Worm (Caenorhabditis elegans) whole organism, late embryonic: Measurements from ENCODE around the gene C50F4.1.
A peak's percentile ranks its signal among the peaks of the same experiment; 100 is the strongest.

Experiments
- C08G9.2 ChIP-seq: sonication (generic microtip); optimal IDR thresholded peaks from 2 replicates; lab custom pipeline; 2016; ENCODE audit warnings: mild to moderate bottlenecking, missing genetic modification characterization, moderate library complexity, missing compliant biosample characterization
- C38D4.7 ChIP-seq: fragments of 200-800 bp; sonication (Bioruptor generic); optimal IDR thresholded peaks from 2 replicates; lab custom pipeline; 2018; ENCODE audit warnings: mild to moderate bottlenecking, missing genetic modification characterization, moderate library complexity, missing compliant biosample characterization
- F13H6.1 ChIP-seq: sonication (generic microtip); optimal IDR thresholded peaks from 2 replicates; lab custom pipeline; 2016; ENCODE audit warnings: missing genetic modification characterization, missing compliant biosample characterization
- K09A11.1 ChIP-seq: sonication (generic microtip); optimal IDR thresholded peaks from 2 replicates; lab custom pipeline; 2017; ENCODE audit warnings: antibody characterized with exemption, mild to moderate bottlenecking, missing genetic modification characterization, missing compliant biosample characterization; ENCODE audit not compliant: insufficient read depth
- Y22D7AL.16 ChIP-seq: sonication (generic microtip); optimal IDR thresholded peaks from 2 replicates; lab custom pipeline; 2016; ENCODE audit warnings: missing genetic modification characterization, missing compliant biosample characterization
- ceh-2 ChIP-seq: sonication (generic microtip); optimal IDR thresholded peaks from 2 replicates; lab custom pipeline; 2016; ENCODE audit warnings: missing genotype, missing genetic modification characterization, missing compliant biosample characterization
- ceh-31 ChIP-seq: sonication (generic microtip); optimal IDR thresholded peaks from 2 replicates; lab custom pipeline; 2016; ENCODE audit warnings: missing genetic modification characterization, missing compliant biosample characterization
- ceh-34 ChIP-seq: sonication (generic microtip); optimal IDR thresholded peaks from 2 replicates; lab custom pipeline; 2016; ENCODE audit warnings: mild to moderate bottlenecking, missing genetic modification characterization, missing compliant biosample characterization
- ceh-45 ChIP-seq: fragments of 200-800 bp; sonication (Bioruptor generic); IDR thresholded peaks from 2 replicates; pipeline ENCODE4 v1.3.6; 2022; ENCODE audit warnings: missing genetic modification reagents, missing genetic modification characterization, missing compliant biosample characterization
- ceh-6 ChIP-seq: fragments of 200-800 bp; sonication (Bioruptor generic); optimal IDR thresholded peaks from 2 replicates; lab custom pipeline; 2018; ENCODE audit warnings: mild to moderate bottlenecking, missing genetic modification characterization, missing compliant biosample characterization
- ceh-9 ChIP-seq: sonication (generic microtip); optimal IDR thresholded peaks from 2 replicates; lab custom pipeline; 2016; ENCODE audit warnings: mild to moderate bottlenecking, missing genetic modification characterization, inconsistent platforms, missing compliant biosample characterization
- che-1 ChIP-seq: sonication (generic microtip); optimal IDR thresholded peaks from 2 replicates; lab custom pipeline; 2016; ENCODE audit warnings: mild to moderate bottlenecking, missing genetic modification characterization, missing compliant biosample characterization
- dmd-4 ChIP-seq: sonication (generic microtip); optimal IDR thresholded peaks from 2 replicates; lab custom pipeline; 2016; ENCODE audit warnings: borderline replicate concordance, missing genetic modification characterization, missing compliant biosample characterization
- elt-2 ChIP-seq: sonication (generic microtip); optimal IDR thresholded peaks from 2 replicates; lab custom pipeline; 2016; ENCODE audit warnings: missing genetic modification reagents, missing genetic modification characterization, missing compliant biosample characterization
- ets-4 ChIP-seq: sonication (generic microtip); optimal IDR thresholded peaks from 2 replicates; lab custom pipeline; 2016; ENCODE audit warnings: missing genetic modification characterization, missing compliant biosample characterization
- eyg-1 ChIP-seq: sonication (generic microtip); optimal IDR thresholded peaks from 2 replicates; lab custom pipeline; 2016; ENCODE audit warnings: missing genotype, missing genetic modification characterization, missing compliant biosample characterization
- fax-1 ChIP-seq: sonication (generic microtip); optimal IDR thresholded peaks from 2 replicates; lab custom pipeline; 2016; ENCODE audit warnings: missing genotype, missing genetic modification characterization, missing compliant biosample characterization
- fkh-10 ChIP-seq: fragments of 150-350 bp; optimal IDR thresholded peaks from 2 replicates; lab custom pipeline; 2014; ENCODE audit warnings: missing biosample characterization, missing genetic modification reagents, missing genetic modification characterization
- fkh-6 ChIP-seq: sonication (generic microtip); optimal IDR thresholded peaks from 2 replicates; lab custom pipeline; 2016; ENCODE audit warnings: missing genetic modification characterization, missing compliant biosample characterization
- gmeb-2 ChIP-seq: sonication (generic microtip); optimal IDR thresholded peaks from 2 replicates; lab custom pipeline; 2016; ENCODE audit warnings: missing genetic modification characterization, inconsistent platforms, missing compliant biosample characterization
- hlh-30 ChIP-seq: sonication (generic microtip); optimal IDR thresholded peaks from 2 replicates; lab custom pipeline; 2017; ENCODE audit warnings: antibody characterized with exemption, missing genetic modification characterization, missing compliant biosample characterization; ENCODE audit not compliant: insufficient read depth
- hlh-8 ChIP-seq: sonication (generic microtip); optimal IDR thresholded peaks from 2 replicates; lab custom pipeline; 2016; ENCODE audit warnings: missing genotype, missing genetic modification characterization, missing compliant biosample characterization
- lin-11 ChIP-seq: fragments of 200-800 bp; sonication (Bioruptor generic); optimal IDR thresholded peaks from 2 replicates; lab custom pipeline; 2018; ENCODE audit warnings: mild to moderate bottlenecking, missing genetic modification characterization, missing compliant biosample characterization
- nhr-11 ChIP-seq: fragments of 150-350 bp; optimal IDR thresholded peaks from 2 replicates; lab custom pipeline; 2014; ENCODE audit warnings: missing biosample characterization, missing genetic modification characterization
- nhr-232 ChIP-seq: sonication (generic microtip); optimal IDR thresholded peaks from 2 replicates; lab custom pipeline; 2016; ENCODE audit warnings: missing genetic modification characterization, missing compliant biosample characterization
- npax-4 ChIP-seq: sonication (generic microtip); optimal IDR thresholded peaks from 2 replicates; lab custom pipeline; 2016; ENCODE audit warnings: missing genetic modification characterization, missing compliant biosample characterization
- pag-3 ChIP-seq: sonication (generic microtip); optimal IDR thresholded peaks from 2 replicates; lab custom pipeline; 2016; ENCODE audit warnings: missing compliant biosample characterization, missing genetic modification characterization, borderline replicate concordance
- pat-9 ChIP-seq: fragments of 200-800 bp; sonication (Bioruptor generic); optimal IDR thresholded peaks from 2 replicates; lab custom pipeline; 2018; ENCODE audit warnings: mild to moderate bottlenecking, missing genetic modification characterization, moderate library complexity, missing compliant biosample characterization
- pax-1 ChIP-seq: fragments of 150-350 bp; optimal IDR thresholded peaks from 2 replicates; lab custom pipeline; 2014; ENCODE audit warnings: missing biosample characterization, missing genetic modification characterization
- pha-2 ChIP-seq: sonication (generic microtip); optimal IDR thresholded peaks from 2 replicates; lab custom pipeline; 2017; ENCODE audit warnings: mild to moderate bottlenecking, missing genetic modification characterization, missing compliant biosample characterization
- ref-2 ChIP-seq: sonication (generic microtip); optimal IDR thresholded peaks from 2 replicates; lab custom pipeline; 2016; ENCODE audit warnings: missing genetic modification characterization, missing compliant biosample characterization
- rnt-1 ChIP-seq: sonication (generic microtip); optimal IDR thresholded peaks from 2 replicates; lab custom pipeline; 2016; ENCODE audit warnings: missing genetic modification characterization, missing compliant biosample characterization
- sox-4 ChIP-seq: sonication (generic microtip); optimal IDR thresholded peaks from 2 replicates; lab custom pipeline; 2017; ENCODE audit warnings: mild to moderate bottlenecking, missing genetic modification characterization, inconsistent platforms, missing compliant biosample characterization
- tbx-2 ChIP-seq: sonication (generic microtip); optimal IDR thresholded peaks from 2 replicates; lab custom pipeline; 2016; ENCODE audit warnings: missing genetic modification characterization, missing compliant biosample characterization
- tbx-7 ChIP-seq: sonication (generic microtip); optimal IDR thresholded peaks from 2 replicates; lab custom pipeline; 2016; ENCODE audit warnings: missing genotype, missing genetic modification characterization, missing compliant biosample characterization
- ttx-3 ChIP-seq: sonication (generic microtip); optimal IDR thresholded peaks from 2 replicates; lab custom pipeline; 2016; ENCODE audit warnings: missing genetic modification reagents, missing genetic modification characterization, missing compliant biosample characterization
- unc-3 ChIP-seq, 2 experiments: fragments of 200-800 bp in 1 of 2; sonication (Bioruptor generic) in 1 of 2; sonication (generic microtip) in 1 of 2; conservative IDR thresholded peaks in 1 of 2; optimal IDR thresholded peaks in 1 of 2; 2 replicates each; pipeline versions ENCODE4 v1.3.6 to Lab custom; 2016 to 2022; ENCODE audit warnings: missing compliant biosample characterization in 2 of 2, missing genetic modification characterization in 2 of 2, missing genetic modification reagents in 1 of 2
- unc-42 ChIP-seq: sonication (generic microtip); optimal IDR thresholded peaks from 2 replicates; lab custom pipeline; 2016; ENCODE audit warnings: missing genotype, missing genetic modification characterization, missing compliant biosample characterization
- unc-55 ChIP-seq: sonication (generic microtip); optimal IDR thresholded peaks from 2 replicates; lab custom pipeline; 2017; ENCODE audit warnings: missing biosample characterization, missing genetic modification reagents, missing genetic modification characterization
- zip-5 ChIP-seq: sonication (generic microtip); optimal IDR thresholded peaks from 2 replicates; lab custom pipeline; 2016; ENCODE audit warnings: missing genetic modification characterization, missing compliant biosample characterization
- ztf-16 ChIP-seq: sonication (generic microtip); optimal IDR thresholded peaks from 2 replicates; lab custom pipeline; 2017; ENCODE audit warnings: missing genetic modification characterization, missing compliant biosample characterization

C50F4.1 gene

ce11 chrV:9534621-9535020 is 8.0 kb downstream of the C50F4.1 start, which contains the start of gene tag-329:
TSS of gene tag-329 (plus strand) at chrV:9534921.
- TF ChIP-seq gmeb-2 (tag; lab: Kevin White, UChicago) (no peak), ceh-6 (GFP tag; lab: Kevin White, UChicago) (no peak), che-1 (tag; lab: Kevin White, UChicago) (no peak), rnt-1 (tag; lab: Kevin White, UChicago) (no peak), nhr-11 (tag; lab: Kevin White, UChicago) (no peak), npax-4 (tag; lab: Kevin White, UChicago) (no peak), fkh-6 (tag; lab: Kevin White, UChicago) (no peak), fax-1 (tag; lab: Kevin White, UChicago) (no peak), K09A11.1 (tag; lab: Kevin White, UChicago) (no peak), elt-2 (tag; lab: Kevin White, UChicago) (no peak), tbx-7 (tag; lab: Kevin White, UChicago) (no peak), ceh-34 (tag; lab: Kevin White, UChicago) (no peak), hlh-8 (tag; lab: Kevin White, UChicago) (no peak)
- TF ChIP-seq, all 69 proteins: peak for 0

DNA sequence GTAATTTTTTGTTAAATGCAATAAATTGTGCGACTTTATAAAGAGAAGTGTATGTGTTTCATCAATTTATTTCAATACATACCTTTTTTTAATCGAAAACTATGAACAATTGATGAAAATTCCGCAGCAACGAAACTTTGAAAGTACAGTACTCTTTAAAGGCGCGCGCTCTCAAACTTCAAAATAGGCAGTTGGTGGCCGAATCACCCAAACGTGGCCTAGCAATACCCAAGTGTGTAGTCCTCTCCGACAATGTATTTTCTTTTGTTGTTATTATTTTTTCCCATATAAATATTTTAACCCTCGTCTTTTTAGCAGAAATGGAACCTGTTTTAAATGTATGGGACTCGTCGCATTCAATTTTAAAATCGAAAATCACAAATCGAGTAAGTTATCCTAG is 9.9 kb downstream of the C50F4.1 start, which contains the start of gene C50F4.4:
Gene C50F4.4 (plus strand): TSS at position 267 of the 400 bp plus-strand sequence.
- TF ChIP-seq ceh-2 (tag; lab: Kevin White, UChicago) (peak; percentile 46), ref-2 (tag; lab: Kevin White, UChicago) (no peak), K09A11.1 (tag; lab: Kevin White, UChicago) (no peak), C38D4.7 (GFP tag; lab: Kevin White, UChicago) (no peak), tbx-7 (tag; lab: Kevin White, UChicago) (peak; percentile 23), fkh-6 (tag; lab: Kevin White, UChicago) (no peak), hlh-8 (tag; lab: Kevin White, UChicago) (peak; percentile 22), ets-4 (peak; percentile 47), ceh-31 (tag; lab: Kevin White, UChicago) (peak; percentile 56), tbx-2 (tag; lab: Kevin White, UChicago) (peak; percentile 51), zip-5 (tag; lab: Kevin White, UChicago) (no peak), C08G9.2 (peak; percentile 73), nhr-232 (tag; lab: Kevin White, UChicago) (no peak)

- TF ChIP-seq ceh-9 (tag; lab: Kevin White, UChicago) (no peak), pha-2 (tag; lab: Kevin White, UChicago) (no peak), elt-2 (tag; lab: Kevin White, UChicago) (no peak), npax-4 (tag; lab: Kevin White, UChicago) (no peak), che-1 (tag; lab: Kevin White, UChicago) (no peak), F13H6.1 (tag; lab: Kevin White, UChicago) (no peak), ref-2 (tag; lab: Kevin White, UChicago) (no peak), hlh-30 (tag; lab: Kevin White, UChicago) (no peak), fkh-10 (GFP tag; lab: Kevin White, UChicago) (no peak)
These were observed 13.0 kb downstream of the C50F4.1 start, which contains the start of gene C50F4.12 for ce11 chrV:9539638-9540037. TSS of gene C50F4.12 (minus strand) at chrV:9539738.

- TF ChIP-seq ceh-31 (tag; lab: Kevin White, UChicago) (no peak), lin-11 (tag; lab: Kevin White, UChicago) (no peak), rnt-1 (tag; lab: Kevin White, UChicago) (no peak)
- TF ChIP-seq, all 69 proteins: peak for 0
These were observed 14.9 kb downstream of the C50F4.1 start, which contains the start of gene C50F4.16 for ce11 chrV:9541506-9541905. TSS of gene C50F4.16 (minus strand) at chrV:9541606.

DNA sequence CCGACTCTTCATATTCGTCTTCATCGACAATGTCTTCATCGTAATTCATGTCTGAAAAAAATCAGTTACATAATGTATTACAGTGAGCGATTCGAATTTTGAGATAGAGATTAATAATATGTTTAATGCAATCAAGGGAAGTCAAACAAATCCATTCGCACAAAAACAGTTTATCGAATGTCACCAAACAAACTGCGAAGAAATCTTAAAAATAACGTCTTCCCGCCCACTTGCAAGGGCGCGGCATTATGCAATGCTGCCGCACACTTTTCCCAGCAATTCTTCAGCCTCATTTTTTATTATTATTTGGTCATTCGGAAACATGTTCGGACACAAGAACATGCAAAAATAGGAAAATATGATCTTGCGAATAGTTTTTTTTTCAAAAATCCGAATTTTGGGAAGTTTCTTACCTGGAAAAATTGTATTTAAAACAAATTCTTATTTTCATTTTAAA is 17.6 kb downstream of the C50F4.1 start, which contains the start of gene mdf-1:
Gene mdf-1 (minus strand): TSS at position 51 of the 457 bp plus-strand sequence.
- TF ChIP-seq elt-2 (tag; lab: Kevin White, UChicago) (peak; percentile 50), ztf-16 (no peak), ttx-3 (tag; lab: Kevin White, UChicago) (no peak), Y22D7AL.16 (tag; lab: Kevin White, UChicago) (no peak), ref-2 (tag; lab: Kevin White, UChicago) (peak; percentile 7), unc-3 (GFP tag; conservative IDR thresholded peaks at IDR 0.05; lab: Robert Waterston, UW) (0 out of 2 replicates have a peak, but pooled peaks have one; percentile 6), unc-3 (tag; optimal IDR thresholded peaks at IDR 0.05; lab: Kevin White, UChicago) (no peak), nhr-232 (tag; lab: Kevin White, UChicago) (no peak), ceh-45 (no peak), fkh-10 (GFP tag; lab: Kevin White, UChicago) (no peak), pag-3 (no peak), pax-1 (peak; percentile 21), sox-4 (tag; lab: Kevin White, UChicago) (peak; percentile 22), ceh-31 (tag; lab: Kevin White, UChicago) (peak; percentile 42), dmd-4 (tag; lab: Kevin White, UChicago) (no peak), unc-55 (GFP tag; lab: Kevin White, UChicago) (no peak), pat-9 (tag; lab: Kevin White, UChicago) (peak; percentile 31), unc-42 (peak; percentile 25), eyg-1 (no peak)
